Worm (Caenorhabditis elegans) whole organism, L4 larva: ENCODE data around the gene cyn-6.

ENCODE experiments used
- D1046.2 ChIP-seq: fragments of 200-800 bp; sonication (Bioruptor generic); IDR thresholded peaks from 2 replicates; pipeline ENCODE4 v1.3.6; 2022; ENCODE audit warnings: missing genetic modification characterization, missing compliant biosample characterization
- F26F4.8 ChIP-seq: fragments of 200-800 bp; sonication (Bioruptor generic); conservative IDR thresholded peaks from 2 replicates; pipeline ENCODE4 v1.3.6; 2022; ENCODE audit warnings: missing genetic modification characterization, missing compliant biosample characterization
- F49E8.2 ChIP-seq: sonication (generic microtip); optimal IDR thresholded peaks from 2 replicates; lab custom pipeline; 2016; ENCODE audit warnings: missing compliant biosample characterization, mild to moderate bottlenecking, missing genetic modification characterization, borderline replicate concordance
- R02D3.7 ChIP-seq: fragments of 150-350 bp; sonication (generic microtip); optimal IDR thresholded peaks from 3 replicates; lab custom pipeline; 2014; ENCODE audit warnings: missing biosample characterization, missing genetic modification characterization
- T20F7.1 ChIP-seq: fragments of 200-800 bp; sonication (Bioruptor generic); optimal IDR thresholded peaks from 2 replicates; lab custom pipeline; 2018; ENCODE audit warnings: mild to moderate bottlenecking, missing genetic modification characterization, missing compliant biosample characterization
- Y48G9A.11 ChIP-seq: fragments of 200-800 bp; sonication (Bioruptor generic); IDR thresholded peaks from 2 replicates; pipeline ENCODE4 v1.3.6; 2022; ENCODE audit warnings: missing genetic modification reagents, missing genetic modification characterization, missing compliant biosample characterization
- Y5F2A.4 ChIP-seq: fragments of 200-800 bp; sonication (Bioruptor generic); optimal IDR thresholded peaks from 2 replicates; lab custom pipeline; 2018; ENCODE audit warnings: mild to moderate bottlenecking, missing genetic modification characterization, missing compliant biosample characterization
- ZK337.2 ChIP-seq: fragments of 200-800 bp; sonication (Bioruptor generic); IDR thresholded peaks from 2 replicates; pipeline ENCODE4 v1.3.6; 2022; ENCODE audit warnings: missing genetic modification reagents, missing genetic modification characterization, missing compliant biosample characterization
- aha-1 ChIP-seq: fragments of 150-350 bp; peaks from one replicate; lab custom pipeline; 2014; ENCODE audit warnings: missing biosample characterization, missing genetic modification characterization
- ama-1 ChIP-seq: fragments of 150-350 bp; optimal IDR thresholded peaks from 2 replicates; lab custom pipeline; 2014; ENCODE audit warnings: inconsistent platforms, mixed read lengths
- arid-1 ChIP-seq: fragments of 200-800 bp; sonication (Bioruptor generic); conservative IDR thresholded peaks from 2 replicates; pipeline ENCODE4 v1.3.6; 2022; ENCODE audit warnings: missing genetic modification reagents, missing genetic modification characterization, missing compliant biosample characterization
- attf-4 ChIP-seq: sonication (generic microtip); optimal IDR thresholded peaks from 3 replicates; lab custom pipeline; 2017; ENCODE audit warnings: missing biosample characterization, missing genetic modification characterization
- ceh-28 ChIP-seq: fragments of 150-350 bp; optimal IDR thresholded peaks from 2 replicates; lab custom pipeline; 2014; ENCODE audit warnings: missing biosample characterization, missing genetic modification reagents, missing genetic modification characterization
- ceh-82 ChIP-seq: sonication (generic microtip); optimal IDR thresholded peaks from 2 replicates; lab custom pipeline; 2017; ENCODE audit warnings: missing biosample characterization, missing genetic modification characterization
- ctbp-1 ChIP-seq: fragments of 200-800 bp; sonication (Bioruptor generic); IDR thresholded peaks from 2 replicates; pipeline ENCODE4 v1.3.6; 2022; ENCODE audit warnings: missing genetic modification reagents, missing genetic modification characterization, missing compliant biosample characterization
- daf-16 ChIP-seq, 3 experiments: sonication (generic microtip); optimal IDR thresholded peaks; 2 replicates each; lab custom pipeline; 2016 to 2017; ENCODE audit warnings: missing genetic modification characterization in 3 of 3, missing genetic modification reagents in 3 of 3, mild to moderate bottlenecking in 2 of 3, missing compliant biosample characterization in 2 of 3, missing biosample characterization in 1 of 3, moderate library complexity in 1 of 3
- daf-19 ChIP-seq: fragments of 200-800 bp; sonication (Bioruptor generic); conservative IDR thresholded peaks from 2 replicates; pipeline ENCODE4 v1.3.6; 2022; ENCODE audit warnings: missing genetic modification characterization, missing compliant biosample characterization
- daf-8 ChIP-seq: fragments of 200-800 bp; sonication (Bioruptor generic); IDR thresholded peaks from 2 replicates; pipeline ENCODE4 v1.3.6; 2022; ENCODE audit warnings: missing genetic modification characterization, missing compliant biosample characterization
- dmd-6 ChIP-seq: fragments of 200-800 bp; sonication (Bioruptor generic); IDR thresholded peaks from 2 replicates; pipeline ENCODE4 v1.3.6; 2022; ENCODE audit warnings: missing genetic modification reagents, missing genetic modification characterization, missing compliant biosample characterization
- dmd-9 ChIP-seq: fragments of 200-800 bp; sonication (Bioruptor generic); IDR thresholded peaks from 2 replicates; pipeline ENCODE4 v1.3.6; 2022; ENCODE audit warnings: missing genetic modification reagents, missing genetic modification characterization, missing compliant biosample characterization
- fkh-10 ChIP-seq: fragments of 150-350 bp; optimal IDR thresholded peaks from 2 replicates; lab custom pipeline; 2014; ENCODE audit warnings: missing biosample characterization, missing genetic modification reagents, missing genetic modification characterization
- gei-8 ChIP-seq: fragments of 200-800 bp; sonication (Bioruptor generic); optimal IDR thresholded peaks from 2 replicates; lab custom pipeline; 2018; ENCODE audit warnings: mild to moderate bottlenecking, missing genetic modification characterization, missing compliant biosample characterization
- hlh-30 ChIP-seq: sonication (generic microtip); optimal IDR thresholded peaks from 2 replicates; lab custom pipeline; 2017; ENCODE audit warnings: antibody characterized with exemption, mild to moderate bottlenecking, missing genetic modification characterization, missing compliant biosample characterization; ENCODE audit not compliant: insufficient read depth
- hmg-1.1 ChIP-seq: fragments of 200-800 bp; sonication (Bioruptor generic); IDR thresholded peaks from 2 replicates; pipeline ENCODE4 v1.3.6; 2022; ENCODE audit warnings: missing genetic modification reagents, missing genetic modification characterization, missing compliant biosample characterization
- jun-1 ChIP-seq: fragments of 150-350 bp; optimal IDR thresholded peaks from 2 replicates; lab custom pipeline; 2014; ENCODE audit warnings: missing biosample characterization, missing genetic modification reagents, missing genetic modification characterization
- lsy-2 ChIP-seq, 2 experiments: fragments of 150-350 bp in 1 of 2; sonication (generic microtip) in 1 of 2; optimal IDR thresholded peaks; 2 replicates each; lab custom pipeline; 2014 to 2017; ENCODE audit warnings: missing biosample characterization in 2 of 2, missing genetic modification characterization in 2 of 2
- madf-9 ChIP-seq: fragments of 200-800 bp; sonication (Bioruptor generic); conservative IDR thresholded peaks from 2 replicates; pipeline ENCODE4 v1.3.6; 2022; ENCODE audit warnings: missing genetic modification reagents, missing genetic modification characterization, missing compliant biosample characterization
- mdl-1 ChIP-seq, 2 experiments: fragments of 150-350 bp in 1 of 2; sonication (generic microtip) in 1 of 2; optimal IDR thresholded peaks; 2 replicates each; lab custom pipeline; 2014 to 2017; ENCODE audit warnings: missing biosample characterization in 2 of 2, missing genetic modification characterization in 2 of 2
- mxl-2 ChIP-seq: fragments of 200-800 bp; sonication (Bioruptor generic); conservative IDR thresholded peaks from 2 replicates; pipeline ENCODE4 v1.3.6; 2022; ENCODE audit warnings: missing genetic modification reagents, missing genetic modification characterization, missing compliant biosample characterization
- nhr-102 ChIP-seq: sonication (generic microtip); optimal IDR thresholded peaks from 2 replicates; lab custom pipeline; 2016; ENCODE audit warnings: mild to moderate bottlenecking, missing genetic modification characterization, moderate library complexity, missing compliant biosample characterization
- nhr-111 ChIP-seq: fragments of 200-800 bp; sonication (Bioruptor generic); optimal IDR thresholded peaks from 2 replicates; lab custom pipeline; 2018; ENCODE audit warnings: mild to moderate bottlenecking, missing genetic modification characterization, missing compliant biosample characterization
- nhr-28 ChIP-seq: fragments of 150-350 bp; optimal IDR thresholded peaks from 2 replicates; lab custom pipeline; 2014; ENCODE audit warnings: missing biosample characterization, missing genetic modification characterization
- nhr-42 ChIP-seq: fragments of 200-800 bp; sonication (Bioruptor generic); IDR thresholded peaks from 2 replicates; pipeline ENCODE4 v1.3.6; 2022; ENCODE audit warnings: missing genetic modification characterization, missing compliant biosample characterization
- nhr-77 ChIP-seq: fragments of 150-350 bp; optimal IDR thresholded peaks from 2 replicates; lab custom pipeline; 2014; ENCODE audit warnings: missing biosample characterization, missing genetic modification characterization
- pqm-1 ChIP-seq: sonication (generic microtip); optimal IDR thresholded peaks from 2 replicates; lab custom pipeline; 2017; ENCODE audit warnings: missing biosample characterization, missing genetic modification characterization
- sdz-12 ChIP-seq: fragments of 200-800 bp; sonication (Bioruptor generic); optimal IDR thresholded peaks from 2 replicates; lab custom pipeline; 2018; ENCODE audit warnings: mild to moderate bottlenecking, missing genetic modification characterization, missing compliant biosample characterization
- set-16 ChIP-seq: fragments of 200-800 bp; sonication (Bioruptor generic); IDR thresholded peaks from 2 replicates; pipeline ENCODE4 v1.3.6; 2022; ENCODE audit warnings: missing genetic modification reagents, missing genetic modification characterization, missing compliant biosample characterization
- snpc-1.2 ChIP-seq: fragments of 200-800 bp; sonication (Bioruptor generic); IDR thresholded peaks from 2 replicates; pipeline ENCODE4 v1.3.6; 2022; ENCODE audit warnings: missing genetic modification reagents, missing genetic modification characterization, missing compliant biosample characterization
- tra-1 ChIP-seq: fragments of 200-800 bp; sonication (Bioruptor generic); IDR thresholded peaks from 2 replicates; pipeline ENCODE4 v1.3.6; 2022; ENCODE audit warnings: missing genetic modification reagents, missing genetic modification characterization, missing compliant biosample characterization
- unc-130 ChIP-seq: sonication (generic microtip); optimal IDR thresholded peaks from 2 replicates; lab custom pipeline; 2016; ENCODE audit warnings: missing genetic modification reagents, missing genetic modification characterization, missing compliant biosample characterization
- unc-62 ChIP-seq, 3 experiments: fragments of 150-350 bp in 1 of 3; sonication (generic microtip); optimal IDR thresholded peaks in 2 of 3; peaks in 1 of 3; 1 replicate in 1 of 3; 2 replicates in 2 of 3; lab custom pipeline; 2014 to 2017; ENCODE audit warnings: missing biosample characterization in 3 of 3, missing genetic modification characterization in 3 of 3, missing genetic modification reagents in 3 of 3, missing genotype in 1 of 3
- zag-1 ChIP-seq: fragments of 150-350 bp; optimal IDR thresholded peaks from 2 replicates; lab custom pipeline; 2014; ENCODE audit warnings: missing biosample characterization, missing genetic modification characterization
- ztf-7 ChIP-seq: fragments of 150-350 bp; optimal IDR thresholded peaks from 2 replicates; lab custom pipeline; 2014; ENCODE audit warnings: missing biosample characterization, missing genetic modification characterization

Gene cyn-6

DNA sequence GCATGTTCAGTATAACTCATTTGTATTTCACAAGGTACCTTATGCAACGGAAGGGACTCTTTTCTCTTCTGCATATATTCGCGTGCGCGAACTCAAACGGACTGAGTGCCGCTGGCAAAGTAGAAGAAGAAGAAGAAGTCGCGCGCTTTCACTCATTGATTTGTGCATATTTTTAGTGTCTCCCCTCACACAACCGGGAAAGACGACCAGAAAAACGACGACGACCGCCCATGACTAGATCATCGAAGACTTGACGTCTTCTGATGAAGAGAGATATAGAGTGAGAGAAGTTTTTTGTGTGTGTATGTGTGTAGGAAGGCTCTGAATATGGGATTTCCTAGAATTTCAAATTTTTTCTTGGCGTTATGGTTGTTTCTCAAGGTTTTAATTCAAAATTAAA lies 8.8 kb upstream of the cyn-6 start (continued):
- TF ChIP-seq fkh-10 (GFP tag; lab: Kevin White, UChicago) (peak; percentile 86), ctbp-1 (GFP tag; lab: Robert Waterston, UW) (0 out of 2 replicates have a peak, but pooled peaks have one; percentile 32), nhr-77 (no peak), F26F4.8 (GFP tag; lab: Robert Waterston, UW) (no peak), lsy-2 (tag; optimal IDR thresholded peaks at IDR 0.05; lab: Kevin White, UChicago) (peak in 1 of 2 experiments; percentile 52), daf-19 (GFP tag; lab: Robert Waterston, UW) (0 out of 2 replicates have a peak, but pooled peaks have one; percentile 16), zag-1 (tag; lab: Kevin White, UChicago) (no peak), D1046.2 (GFP tag; lab: Robert Waterston, UW) (no peak), daf-8 (GFP tag; lab: Robert Waterston, UW) (no peak), unc-130 (GFP tag; lab: Kevin White, UChicago) (no peak)

DNA sequence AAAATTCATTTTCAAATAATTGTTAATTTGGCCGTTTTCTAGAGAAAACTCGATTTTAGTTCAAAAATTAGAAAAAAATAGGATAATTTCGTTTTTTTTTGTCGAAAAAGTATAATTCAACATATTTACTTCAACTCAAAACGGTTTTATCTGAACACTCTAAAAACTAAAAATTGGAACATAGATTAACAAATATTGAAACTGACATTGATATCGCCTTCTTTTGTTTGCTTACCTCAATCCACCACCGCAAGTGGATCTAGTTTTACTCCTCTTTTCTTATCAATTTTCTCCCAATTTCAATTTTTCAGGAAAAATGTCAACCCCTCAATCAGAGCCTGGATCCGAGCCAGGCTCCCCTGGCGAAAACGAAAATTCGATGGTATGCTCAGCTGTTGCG lies 8.3 kb upstream of the cyn-6 start, which contains the start of gene ptl-1:
TSS of gene ptl-1 (plus strand) at position 301 of the 400 bp plus-strand sequence.
- peak in 1 of 2 experiments; percentile 71 for TF ChIP-seq unc-62 (GFP tag; optimal IDR thresholded peaks at IDR 0.05 in 1 of 2; lab: Kevin White, UChicago)
- TF ChIP-seq unc-62 (tag; optimal IDR thresholded peaks at IDR 0.05; lab: Kevin White, UChicago), result no peak
- no peak for TF ChIP-seq pqm-1
- TF ChIP-seq dmd-6 (GFP tag; lab: Robert Waterston, UW), result no peak

DNA sequence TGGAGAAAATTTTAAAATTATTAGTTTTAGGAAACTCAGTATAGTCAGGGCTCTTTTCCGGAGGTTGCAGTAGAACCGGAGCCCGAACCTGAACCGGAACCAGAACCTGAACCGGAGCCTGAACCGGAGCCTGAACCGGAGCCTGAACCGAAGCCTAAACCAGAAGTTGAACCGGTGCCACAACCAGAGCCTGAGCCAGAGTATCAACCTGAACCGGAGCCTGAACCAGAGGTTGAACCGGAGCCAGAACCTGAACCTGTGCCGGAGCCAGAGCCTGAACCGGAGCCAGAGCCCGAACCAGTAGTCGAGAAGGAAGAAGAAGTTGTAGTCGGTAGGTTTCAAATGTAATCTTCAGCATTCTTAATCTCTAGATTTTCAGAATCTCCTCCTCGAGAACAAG lies 4.7 kb upstream of the cyn-6 start:
- TF ChIP-seq aha-1 (tag; lab: Kevin White, UChicago), result peak; percentile 28
- no peak for TF ChIP-seq daf-16 (GFP tag; optimal IDR thresholded peaks at IDR 0.05; lab: Kevin White, UChicago)
- TF ChIP-seq daf-16 (tag; optimal IDR thresholded peaks at IDR 0.05; lab: Kevin White, UChicago), result no peak
- TF ChIP-seq set-16 (GFP tag; lab: Robert Waterston, UW), result peak; percentile 90

DNA sequence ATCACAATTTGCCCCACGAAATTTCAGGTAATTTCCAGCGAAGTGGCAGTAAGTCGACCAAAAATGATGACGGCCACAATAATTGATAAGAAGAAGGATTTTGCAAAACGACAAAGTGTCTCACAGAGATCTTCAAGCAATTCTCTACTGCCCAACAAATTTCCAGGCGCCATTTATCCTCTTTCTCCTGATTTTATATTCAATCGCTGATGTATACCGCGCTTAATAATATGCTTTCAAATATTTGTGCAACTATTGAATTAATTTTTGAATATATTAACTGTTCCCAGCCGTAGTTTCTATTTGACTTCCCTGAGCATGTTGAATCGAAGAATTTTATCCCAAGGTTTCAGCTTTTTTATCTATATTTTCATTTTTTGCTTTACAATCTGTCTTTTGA lies 2.3 kb upstream of the cyn-6 start, which contains the start of gene tpst-2:
TSS of gene tpst-2 (plus strand) at position 301 of the 400 bp plus-strand sequence.
- TF ChIP-seq mxl-2, result no peak
- no peak for TF ChIP-seq ztf-7 (tag; lab: Kevin White, UChicago)
- no peak for TF ChIP-seq arid-1
- no peak for TF ChIP-seq nhr-111 (GFP tag; lab: Kevin White, UChicago)
- no peak for TF ChIP-seq ceh-82 (tag; lab: Kevin White, UChicago)
- TF ChIP-seq R02D3.7, result no peak
- TF ChIP-seq T20F7.1, result no peak
- no peak for TF ChIP-seq hmg-1.1 (GFP tag; lab: Robert Waterston, UW)
- no peak for TF ChIP-seq zag-1 (tag; lab: Kevin White, UChicago)
- no peak for TF ChIP-seq ama-1 (lab: Kevin White, UChicago)
- no peak for TF ChIP-seq ZK337.2 (GFP tag; lab: Robert Waterston, UW)
- TF ChIP-seq Y5F2A.4 (GFP tag; lab: Kevin White, UChicago), result no peak
- no peak for TF ChIP-seq dmd-9
- no peak for TF ChIP-seq tra-1 (GFP tag; lab: Robert Waterston, UW)
- TF ChIP-seq F26F4.8 (GFP tag; lab: Robert Waterston, UW), result no peak
- TF ChIP-seq F49E8.2 (tag; lab: Kevin White, UChicago), result no peak
- TF ChIP-seq jun-1 (tag; lab: Kevin White, UChicago), result no peak
- TF ChIP-seq snpc-1.2 (GFP tag; lab: Robert Waterston, UW), result no peak
- TF ChIP-seq, all 104 proteins: peak for 0

DNA sequence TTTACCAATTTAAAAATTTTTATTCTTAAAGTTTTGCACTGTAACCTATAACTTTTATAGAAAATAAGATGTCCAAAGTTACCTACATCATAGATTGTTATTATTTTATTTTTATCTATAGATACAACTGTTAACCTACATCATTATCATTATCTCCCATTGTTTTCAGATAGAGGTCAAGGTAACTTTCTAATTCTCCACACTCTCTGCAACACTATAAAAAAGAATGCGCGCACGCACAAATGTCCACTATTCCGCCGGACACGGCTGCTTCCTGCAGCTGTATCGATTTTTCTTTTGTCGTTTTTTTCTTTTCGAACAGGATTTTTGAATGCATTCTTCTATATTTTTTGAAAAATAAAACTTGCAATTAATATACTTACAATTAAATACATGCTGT lies 539 bp upstream of the cyn-6 start:
- TF ChIP-seq pqm-1, result no peak
- TF ChIP-seq aha-1 (tag; lab: Kevin White, UChicago), result no peak
- TF ChIP-seq lsy-2 (tag; optimal IDR thresholded peaks at IDR 0.05; lab: Kevin White, UChicago), result peak in 1 of 2 experiments; percentile 9
- no peak for TF ChIP-seq Y48G9A.11
- peak; percentile 22 for TF ChIP-seq nhr-28 (tag; lab: Kevin White, UChicago)
- TF ChIP-seq D1046.2 (GFP tag; lab: Robert Waterston, UW), result no peak
- no peak for TF ChIP-seq zag-1 (tag; lab: Kevin White, UChicago)
- TF ChIP-seq nhr-42 (GFP tag; lab: Robert Waterston, UW), result no peak
- TF ChIP-seq ceh-28 (tag; lab: Kevin White, UChicago), result no peak
- no peak for TF ChIP-seq unc-130 (GFP tag; lab: Kevin White, UChicago)
- no peak for TF ChIP-seq sdz-12 (GFP tag; lab: Kevin White, UChicago)
- TF ChIP-seq mdl-1 (tag; optimal IDR thresholded peaks at IDR 0.05; lab: Kevin White, UChicago), result peak in 1 of 2 experiments; percentile 17
- no peak for TF ChIP-seq madf-9
- TF ChIP-seq gei-8 (GFP tag; lab: Kevin White, UChicago), result no peak
- no peak for TF ChIP-seq T20F7.1
- peak; percentile 2 for TF ChIP-seq hlh-30 (tag; lab: Kevin White, UChicago)
- no peak for TF ChIP-seq attf-4 (tag; lab: Kevin White, UChicago)
- TF ChIP-seq nhr-102, result no peak
- no peak for TF ChIP-seq set-16 (GFP tag; lab: Robert Waterston, UW)
